Worm (Caenorhabditis elegans): ENCODE measurements around the gene C34D1.4.

Gene C34D1.4

DNA sequence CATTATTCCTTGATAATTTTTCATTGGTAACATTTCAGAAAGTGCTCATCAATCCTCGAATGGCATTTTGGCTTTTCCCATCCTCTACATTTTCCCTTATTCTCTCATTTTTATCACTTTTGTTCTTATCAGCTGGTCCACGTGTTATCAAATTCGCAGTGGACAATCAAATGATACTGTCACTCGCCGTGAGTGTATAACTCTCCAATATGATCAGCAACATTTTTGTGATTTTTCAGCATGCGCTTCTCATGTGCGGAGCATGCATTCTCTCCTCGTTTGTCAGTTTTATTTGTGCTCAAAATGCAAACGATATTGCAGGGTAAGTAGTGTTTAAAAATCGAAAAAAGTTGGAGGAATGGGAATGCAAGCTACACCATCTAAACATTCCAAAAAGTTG is 46.5 kb downstream of the C34D1.4 start (continued):
- TF ChIP-seq elt-2 (tag; optimal IDR thresholded peaks at IDR 0.05), result peak; percentile 99
- no peak for TF ChIP-seq hmg-11 (tag; optimal IDR thresholded peaks at IDR 0.05)
- TF ChIP-seq mdl-1 (tag; optimal IDR thresholded peaks at IDR 0.05), result no peak
- TF ChIP-seq nfya-1 (tag; optimal IDR thresholded peaks at IDR 0.05; ENCODE audit: insufficient read depth), result no peak
- TF ChIP-seq nhr-23 (tag; optimal IDR thresholded peaks at IDR 0.05), result no peak
- no peak for TF ChIP-seq fkh-2 (tag; optimal IDR thresholded peaks at IDR 0.05)
- no peak for TF ChIP-seq ztf-4 (tag; optimal IDR thresholded peaks at IDR 0.05)
- no peak for TF ChIP-seq nhr-28 (tag; optimal IDR thresholded peaks at IDR 0.05)
- TF ChIP-seq ztf-11 (tag; optimal IDR thresholded peaks at IDR 0.05), result no peak
- no peak for TF ChIP-seq ceh-82 (tag; optimal IDR thresholded peaks at IDR 0.05)

DNA sequence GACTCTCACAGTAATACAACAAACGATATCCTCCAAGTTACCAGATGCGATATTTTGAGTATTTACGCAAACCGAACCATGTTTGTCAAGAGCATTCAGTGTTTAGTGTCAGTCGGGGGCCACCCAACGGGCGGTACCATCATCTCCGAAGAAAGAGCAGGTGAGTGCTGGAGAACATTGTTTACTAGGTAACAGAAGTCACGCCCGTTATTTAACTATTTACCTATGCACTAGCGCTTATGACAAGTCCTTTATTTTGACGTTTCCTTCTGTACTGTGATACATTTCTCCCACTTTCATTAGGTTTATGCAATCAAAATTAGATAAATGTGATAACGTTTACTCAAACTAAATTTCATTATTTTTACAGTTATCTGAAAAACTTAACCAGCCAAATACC is 49.5 kb downstream of the C34D1.4 start, which contains the start of gene F57B1.6:
Gene F57B1.6, plus strand, starts transcription at position 79 of the 400 bp plus-strand sequence.
- TF ChIP-seq nhr-28 (tag; optimal IDR thresholded peaks at IDR 0.05) (no peak), ceh-82 (tag; optimal IDR thresholded peaks at IDR 0.05) (no peak), egl-5 (tag; optimal IDR thresholded peaks at IDR 0.05) (no peak), ceh-28 (tag; optimal IDR thresholded peaks at IDR 0.05) (no peak), fkh-10 (GFP tag; optimal IDR thresholded peaks at IDR 0.05) (no peak), mml-1 (tag; optimal IDR thresholded peaks at IDR 0.05) (no peak), ama-1 (optimal IDR thresholded peaks at IDR 0.05) (no peak), nfya-1 (tag; optimal IDR thresholded peaks at IDR 0.05; ENCODE audit: insufficient read depth) (no peak), sea-2 (GFP tag; optimal IDR thresholded peaks at IDR 0.05) (no peak), ZK546.5 (tag; optimal IDR thresholded peaks at IDR 0.05) (no peak)

DNA sequence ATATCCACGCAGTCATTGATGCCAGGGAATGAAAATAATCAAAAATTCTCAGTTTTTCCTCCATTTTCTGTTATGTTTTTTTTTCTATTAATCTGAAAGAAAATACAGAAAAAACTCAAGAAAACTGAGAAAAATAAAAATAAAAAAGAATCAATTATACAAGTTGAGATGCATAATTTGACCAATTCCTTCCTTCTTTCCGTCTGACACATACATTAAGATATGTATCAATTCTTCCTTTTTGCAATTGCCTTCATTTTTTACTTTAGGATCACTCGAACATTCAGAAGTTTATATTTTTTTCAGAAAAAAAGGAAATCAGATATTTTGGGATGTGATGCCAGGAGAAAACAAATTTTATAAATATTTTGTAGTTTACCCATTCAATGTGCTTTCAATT is 51.7 kb downstream of the C34D1.4 start, which contains the start of gene F57B1.5:
Gene F57B1.5, plus strand, starts transcription at position 301 of the 400 bp plus-strand sequence.
- TF ChIP-seq nhr-23 (tag; optimal IDR thresholded peaks at IDR 0.05) (no peak), nhr-28 (tag; optimal IDR thresholded peaks at IDR 0.05) (no peak), ztf-4 (tag; optimal IDR thresholded peaks at IDR 0.05) (no peak), ZK546.5 (tag; optimal IDR thresholded peaks at IDR 0.05) (no peak), egl-27 (tag; optimal IDR thresholded peaks at IDR 0.05) (no peak), ceh-9 (tag; optimal IDR thresholded peaks at IDR 0.05) (no peak), pha-4 (tag; optimal IDR thresholded peaks at IDR 0.05) (no peak), unc-62 (GFP tag; optimal IDR thresholded peaks at IDR 0.05) (no peak), elt-3 (tag; optimal IDR thresholded peaks at IDR 0.05) (no peak), nhr-76 (tag; optimal IDR thresholded peaks at IDR 0.05) (no peak), jun-1 (tag; optimal IDR thresholded peaks at IDR 0.05) (no peak), zag-1 (tag; optimal IDR thresholded peaks at IDR 0.05) (no peak), pqm-1 (tag; optimal IDR thresholded peaks at IDR 0.05) (no peak), snpc-4 (tag; optimal IDR thresholded peaks at IDR 0.05) (no peak), ztf-11 (tag; optimal IDR thresholded peaks at IDR 0.05) (no peak)

Measured in whole organism, L3 larva.